Fruit fly (Drosophila melanogaster) whole organism, adult: ENCODE measurements around the gene Cad89D.

ENCODE experiments used
- CG11617 ChIP-seq: fragments of 200-800 bp; sonication (Bioruptor generic); optimal IDR thresholded peaks from 2 replicates; lab custom pipeline; 2017; ENCODE audit warnings: mild to moderate bottlenecking, missing biosample characterization, missing genetic modification reagents, missing genetic modification characterization
- CG12768 ChIP-seq: fragments of 200-800 bp; sonication (Bioruptor generic); optimal IDR thresholded peaks from 2 replicates; lab custom pipeline; 2017; ENCODE audit warnings: missing biosample characterization, missing genetic modification characterization, mild to moderate bottlenecking, moderate library complexity, missing genetic modification reagents
- CG14711 ChIP-seq: fragments of 200-800 bp; sonication (Bioruptor generic); optimal IDR thresholded peaks from 2 replicates; lab custom pipeline; 2018; ENCODE audit warnings: missing biosample characterization, mild to moderate bottlenecking, missing genetic modification characterization, moderate library complexity
- CG1620 ChIP-seq: fragments of 200-800 bp; sonication (Bioruptor generic); optimal IDR thresholded peaks from 2 replicates; lab custom pipeline; 2016; ENCODE audit warnings: missing biosample characterization, missing genetic modification characterization
- CG7045 ChIP-seq: fragments of 200-800 bp; sonication (Bioruptor generic); optimal IDR thresholded peaks from 2 replicates; lab custom pipeline; 2017; ENCODE audit warnings: missing biosample characterization, mild to moderate bottlenecking, missing genetic modification characterization
- CG7101 ChIP-seq: fragments of 200-800 bp; sonication (Bioruptor generic); optimal IDR thresholded peaks from 2 replicates; lab custom pipeline; 2018; ENCODE audit warnings: missing biosample characterization, mild to moderate bottlenecking, missing genetic modification characterization, moderate library complexity
- Hr96 ChIP-seq: fragments of 200-800 bp; sonication (Bioruptor generic); optimal IDR thresholded peaks from 2 replicates; lab custom pipeline; 2016; ENCODE audit warnings: missing biosample characterization, missing genetic modification characterization
- Mnt ChIP-seq: fragments of 200-800 bp; sonication (Bioruptor generic); optimal IDR thresholded peaks from 2 replicates; lab custom pipeline; 2016; ENCODE audit warnings: missing biosample characterization, mild to moderate bottlenecking, missing genetic modification characterization
- bab1 ChIP-seq: fragments of 200-800 bp; sonication (Bioruptor generic); optimal IDR thresholded peaks from 3 replicates; lab custom pipeline; 2019; ENCODE audit warnings: missing biosample characterization, mild to moderate bottlenecking, missing genetic modification characterization, moderate library complexity
- cic ChIP-seq: fragments of 200-800 bp; sonication (Bioruptor generic); optimal IDR thresholded peaks from 2 replicates; lab custom pipeline; 2017; ENCODE audit warnings: missing biosample characterization, mild to moderate bottlenecking, missing genetic modification characterization, moderate library complexity
- kay ChIP-seq: fragments of 200-800 bp; sonication (Bioruptor generic); peaks from one replicate; lab custom pipeline; 2016; ENCODE audit warnings: missing biosample characterization, missing genetic modification characterization, borderline replicate concordance
- ovo ChIP-seq: fragments of 200-800 bp; sonication (Bioruptor generic); optimal IDR thresholded peaks from 2 replicates; lab custom pipeline; 2016; ENCODE audit warnings: missing biosample characterization, missing genetic modification characterization
- tj ChIP-seq: fragments of 200-800 bp; sonication (Bioruptor generic); optimal IDR thresholded peaks from 3 replicates; lab custom pipeline; 2017; ENCODE audit warnings: missing biosample characterization, mild to moderate bottlenecking, missing genetic modification characterization, moderate library complexity
- toe ChIP-seq: fragments of 200-800 bp; sonication (Bioruptor generic); optimal IDR thresholded peaks from 2 replicates; lab custom pipeline; 2016; ENCODE audit warnings: missing biosample characterization, missing genetic modification characterization

- TF ChIP-seq kay (GFP tag; lab: Kevin White, UChicago) (peak; percentile 82), Mnt (peak; percentile 2), CG14711 (tag; lab: Kevin White, UChicago) (no peak), CG11617 (no peak), toe (peak; percentile 13), ovo (GFP tag; lab: Kevin White, UChicago) (no peak), CG12768 (no peak), CG7101 (tag; lab: Kevin White, UChicago) (peak; percentile 0), CG7045 (GFP tag; lab: Kevin White, UChicago) (no peak), CG1620 (GFP tag; lab: Kevin White, UChicago) (peak; percentile 29), tj (no peak), bab1 (GFP tag; lab: Kevin White, UChicago) (no peak), Hr96 (GFP tag; lab: Kevin White, UChicago) (no peak), cic (GFP tag; lab: Kevin White, UChicago) (no peak)
Measured at dm6 chr3R:16482276-16482675, 12.9 kb downstream of the Cad89D start, which contains the start of gene Sdhaf3.
